Worm (Caenorhabditis elegans): ENCODE data around the gene Y97E10AR.3.

ce11 chrV:7983381-7984052, 23.8 kb downstream of the Y97E10AR.3 start, which contains the start of the genes natb-1 and abhd-12:
- no peak for TF ChIP-seq ama-1 (optimal IDR thresholded peaks at IDR 0.05)
- TF ChIP-seq tbx-7 (tag; optimal IDR thresholded peaks at IDR 0.05), result no peak
- no peak for TF ChIP-seq F13H6.1 (tag; optimal IDR thresholded peaks at IDR 0.05)
- TF ChIP-seq tbx-2 (tag; optimal IDR thresholded peaks at IDR 0.05), result no peak
- no peak for TF ChIP-seq sdc-2 (tag; optimal IDR thresholded peaks at IDR 0.05)
- peak; percentile 70 for TF ChIP-seq ceh-14 (tag; optimal IDR thresholded peaks at IDR 0.05)
- TF ChIP-seq ceh-48 (tag; optimal IDR thresholded peaks at IDR 0.05), result no peak
- no peak for TF ChIP-seq dmd-4 (tag; optimal IDR thresholded peaks at IDR 0.05; ENCODE audit: borderline replicate concordance)
- TF ChIP-seq zip-5 (tag; optimal IDR thresholded peaks at IDR 0.05), result no peak
